Worm (Caenorhabditis elegans) whole organism, dauer: Measurements from ENCODE around the gene R02F2.4.

Experiments used
- unc-62 ChIP-seq: sonication (generic microtip); optimal IDR thresholded peaks from 2 replicates; lab custom pipeline; 2017; ENCODE audit warnings: missing biosample characterization, missing genetic modification reagents, missing genetic modification characterization

Gene R02F2.4

ce11 chrIII:5506936-5507335 is 22.8 kb downstream of the R02F2.4 start:
- no peak for TF ChIP-seq unc-62

- TF ChIP-seq unc-62, result no peak
Observed at ce11 chrIII:5508669-5509068, 24.6 kb downstream of the R02F2.4 start, which contains the start of gene D1044.7. Gene D1044.7 (minus strand): TSS chrIII:5508769.

- no peak for TF ChIP-seq unc-62
Observed at ce11 chrIII:5512502-5512901, 28.4 kb downstream of the R02F2.4 start, which contains the start of gene pqn-25. Gene pqn-25 (minus strand): TSS chrIII:5512602.

- no peak for TF ChIP-seq unc-62
Observed at ce11 chrIII:5517423-5517822, 33.3 kb downstream of the R02F2.4 start, which contains the start of gene nekl-4. Gene nekl-4 (minus strand): TSS chrIII:5517523.

ce11 chrIII:5521930-5522329 is 37.8 kb downstream of the R02F2.4 start, which contains the start of gene D1044.4:
Gene D1044.4 (minus strand): TSS chrIII:5522030.
- no peak for TF ChIP-seq unc-62

- no peak for TF ChIP-seq unc-62
Observed at ce11 chrIII:5525973-5526372, 41.9 kb downstream of the R02F2.4 start, which contains the start of gene dex-1. Gene dex-1 (plus strand): TSS chrIII:5526104.
